Worm (Caenorhabditis elegans): ENCODE measurements around the gene C09H10.4.

C09H10.4 gene

ce11 chrII:11103052-11103451 is 3.1 kb downstream of the C09H10.4 start (continued):
- TF ChIP-seq sup-37 (GFP tag; optimal IDR thresholded peaks at IDR 0.05), result no peak
- TF ChIP-seq tlp-1 (tag; optimal IDR thresholded peaks at IDR 0.05), result no peak
- no peak for TF ChIP-seq mef-2 (tag; optimal IDR thresholded peaks at IDR 0.05)
- peak; percentile 70 for TF ChIP-seq snu-23 (GFP tag; optimal IDR thresholded peaks at IDR 0.05)
- TF ChIP-seq lin-39 (tag; optimal IDR thresholded peaks at IDR 0.05), result no peak
- no peak for TF ChIP-seq pqm-1 (tag; optimal IDR thresholded peaks at IDR 0.05)
- TF ChIP-seq hlh-17 (GFP tag; optimal IDR thresholded peaks at IDR 0.05; ENCODE audit: borderline replicate concordance), result no peak
- no peak for TF ChIP-seq nhr-84 (tag; optimal IDR thresholded peaks at IDR 0.05)
- TF ChIP-seq fkh-8 (tag; optimal IDR thresholded peaks at IDR 0.05), result peak; percentile 53
- TF ChIP-seq mep-1 (tag; optimal IDR thresholded peaks at IDR 0.05), result peak; percentile 82
- no peak for TF ChIP-seq ceh-63 (GFP tag; optimal IDR thresholded peaks at IDR 0.05)
- peak; percentile 51 for TF ChIP-seq nhr-47 (tag; optimal IDR thresholded peaks at IDR 0.05)
- no peak for TF ChIP-seq unc-98 (GFP tag; IDR thresholded peaks at IDR 0.05)
- TF ChIP-seq isw-1 (GFP tag; IDR thresholded peaks at IDR 0.05), result peak; percentile 26
- TF ChIP-seq fos-1 (tag; optimal IDR thresholded peaks at IDR 0.05), result no peak
- TF ChIP-seq egl-13 (tag; optimal IDR thresholded peaks at IDR 0.05), result no peak
- no peak for TF ChIP-seq nhr-237 (tag; optimal IDR thresholded peaks at IDR 0.05)
- no peak for TF ChIP-seq pag-3 (tag; optimal IDR thresholded peaks at IDR 0.05; ENCODE audit: borderline replicate concordance, insufficient read depth)
- TF ChIP-seq dsc-1 (tag; optimal IDR thresholded peaks at IDR 0.05), result no peak
- no peak for TF ChIP-seq nhr-76 (tag; optimal IDR thresholded peaks at IDR 0.05)
- TF ChIP-seq alr-1 (tag; optimal IDR thresholded peaks at IDR 0.05; ENCODE audit: borderline replicate concordance), result no peak
- TF ChIP-seq nhr-11 (tag; optimal IDR thresholded peaks at IDR 0.05), result no peak
- no peak for TF ChIP-seq C34B4.2 (tag; optimal IDR thresholded peaks at IDR 0.05)
- no peak for TF ChIP-seq fkh-10 (GFP tag; optimal IDR thresholded peaks at IDR 0.05)
- TF ChIP-seq tbx-2 (tag; optimal IDR thresholded peaks at IDR 0.05), result peak; percentile 22
- peak; percentile 78 for TF ChIP-seq blmp-1 (tag; optimal IDR thresholded peaks at IDR 0.05)
- no peak for TF ChIP-seq C04F5.9 (tag; optimal IDR thresholded peaks at IDR 0.05)
- TF ChIP-seq elt-3 (tag; optimal IDR thresholded peaks at IDR 0.05), result peak in 2 of 6 experiments; percentile 10 to 39
- TF ChIP-seq C16A3.4 (tag; optimal IDR thresholded peaks at IDR 0.05), result peak; percentile 72
- peak in 1 of 2 experiments; percentile 51 for TF ChIP-seq mdl-1 (tag; optimal IDR thresholded peaks at IDR 0.05)
- TF ChIP-seq nhr-20 (tag; optimal IDR thresholded peaks at IDR 0.05), result peak; percentile 68
- TF ChIP-seq lir-3 (tag; optimal IDR thresholded peaks at IDR 0.05; ENCODE audit: poor library complexity), result no peak
- no peak for TF ChIP-seq zag-1 (tag; optimal IDR thresholded peaks at IDR 0.05)
- TF ChIP-seq skn-1 (tag; optimal IDR thresholded peaks at IDR 0.05), result peak; percentile 78
- TF ChIP-seq efl-3 (GFP tag; optimal IDR thresholded peaks at IDR 0.05), result no peak
- TF ChIP-seq nhr-28 (tag; optimal IDR thresholded peaks at IDR 0.05), result no peak
- TF ChIP-seq zip-4 (GFP tag; optimal IDR thresholded peaks at IDR 0.05), result no peak
- no peak for TF ChIP-seq egl-27 (tag; optimal IDR thresholded peaks at IDR 0.05)
- no peak for TF ChIP-seq hpl-2 (GFP tag; optimal IDR thresholded peaks at IDR 0.05)
- TF ChIP-seq lin-35 (GFP tag; optimal IDR thresholded peaks at IDR 0.05), result peak; percentile 74 to 85
- TF ChIP-seq nhr-77 (tag; optimal IDR thresholded peaks at IDR 0.05), result peak; percentile 32
- TF ChIP-seq dpl-1 (GFP tag; optimal IDR thresholded peaks at IDR 0.05), result peak; percentile 58 to 80 (median 73)
- no peak for TF ChIP-seq irx-1 (tag; optimal IDR thresholded peaks at IDR 0.05)
- TF ChIP-seq snpc-4 (tag; optimal IDR thresholded peaks at IDR 0.05), result no peak
- no peak for TF ChIP-seq elt-2 (tag; optimal IDR thresholded peaks at IDR 0.05)
- TF ChIP-seq fkh-4 (tag; optimal IDR thresholded peaks at IDR 0.05; ENCODE audit: borderline replicate concordance), result no peak
- peak in 2 of 3 experiments; percentile 9 to 73 for TF ChIP-seq ceh-82 (tag; optimal IDR thresholded peaks at IDR 0.05)
- no peak for TF ChIP-seq vab-15 (tag; optimal IDR thresholded peaks at IDR 0.05)

All from whole organism, L1 larva.